Worm (Caenorhabditis elegans): ENCODE measurements around the gene K03A11.5.
A peak's percentile ranks its signal among the peaks of the same experiment; 100 is the strongest.

The K03A11.5 gene

ce11 chrX:13021446-13021845, 41.9 kb upstream of the K03A11.5 start:
- no peak for TF ChIP-seq B0019.2 (GFP tag; conservative IDR thresholded peaks at IDR 0.05)
- no peak for TF ChIP-seq repo-1 (tag; optimal IDR thresholded peaks at IDR 0.05)
- TF ChIP-seq hlh-26 (GFP tag; conservative IDR thresholded peaks at IDR 0.05): no peak
- no peak for TF ChIP-seq F10E7.11 (tag; optimal IDR thresholded peaks at IDR 0.05)

- TF ChIP-seq K12H6.12 (tag; optimal IDR thresholded peaks at IDR 0.05): no peak
- no peak for TF ChIP-seq tbx-9 (tag; optimal IDR thresholded peaks at IDR 0.05; ENCODE audit: borderline replicate concordance)
- no peak for TF ChIP-seq madf-3 (GFP tag; IDR thresholded peaks at IDR 0.05)
- no peak for TF ChIP-seq lsl-1 (GFP tag; optimal IDR thresholded peaks at IDR 0.05)
Observed at ce11 chrX:13032610-13033009, 30.7 kb upstream of the K03A11.5 start, which contains the start of gene npr-10. Gene npr-10, minus strand, starts transcription at chrX:13032710.

- no peak for TF ChIP-seq akir-1 (GFP tag; optimal IDR thresholded peaks at IDR 0.05)
- no peak for TF ChIP-seq Y53G8AR.9 (GFP tag; conservative IDR thresholded peaks at IDR 0.05)
- no peak for TF ChIP-seq ccch-3 (GFP tag; optimal IDR thresholded peaks at IDR 0.05)
- TF ChIP-seq zfh-2 (GFP tag; conservative IDR thresholded peaks at IDR 0.05): no peak
- no peak for TF ChIP-seq lsy-27 (tag; optimal IDR thresholded peaks at IDR 0.05; ENCODE audit: borderline replicate concordance, insufficient read depth)
- TF ChIP-seq hlh-12 (tag; optimal IDR thresholded peaks at IDR 0.05): no peak
- no peak for TF ChIP-seq let-607 (tag; optimal IDR thresholded peaks at IDR 0.05)
- no peak for TF ChIP-seq egrh-3 (GFP tag; IDR thresholded peaks at IDR 0.05)
- no peak for TF ChIP-seq bed-1 (GFP tag; IDR thresholded peaks at IDR 0.05)
- no peak for TF ChIP-seq Y53F4B.3 (GFP tag; IDR thresholded peaks at IDR 0.05)
- no peak for TF ChIP-seq xnd-1 (tag; optimal IDR thresholded peaks at IDR 0.05)
- no peak for TF ChIP-seq sea-2 (GFP tag; IDR thresholded peaks at IDR 0.05)
- TF ChIP-seq Y67H2A.10 (GFP tag; conservative IDR thresholded peaks at IDR 0.05): no peak
- TF ChIP-seq bed-2 (GFP tag; IDR thresholded peaks at IDR 0.05): no peak
- TF ChIP-seq nhr-27 (tag; optimal IDR thresholded peaks at IDR 0.05): no peak
Observed at ce11 chrX:13033850-13034249, 29.5 kb upstream of the K03A11.5 start.

- TF ChIP-seq ccch-3 (GFP tag; optimal IDR thresholded peaks at IDR 0.05) (no peak), attf-3 (GFP tag; conservative IDR thresholded peaks at IDR 0.05) (no peak), snpc-1.3 (tag; optimal IDR thresholded peaks at IDR 0.05; ENCODE audit: insufficient read depth) (no peak), ceh-58 (GFP tag; IDR thresholded peaks at IDR 0.05) (no peak), Y53G8AR.9 (GFP tag; conservative IDR thresholded peaks at IDR 0.05) (no peak), rec-8 (tag; optimal IDR thresholded peaks at IDR 0.05) (no peak), Y95B8A.8 (GFP tag; IDR thresholded peaks at IDR 0.05) (no peak), mel-28 (tag; optimal IDR thresholded peaks at IDR 0.05; ENCODE audit: borderline replicate concordance) (no peak), snpc-3.4 (tag; optimal IDR thresholded peaks at IDR 0.05) (no peak)
Observed at ce11 chrX:13034333-13034732, 29.0 kb upstream of the K03A11.5 start.

- TF ChIP-seq F10E7.11 (tag; optimal IDR thresholded peaks at IDR 0.05) (peak; percentile 54), unc-130 (GFP tag; optimal IDR thresholded peaks at IDR 0.05) (no peak), F52B5.7 (tag; optimal IDR thresholded peaks at IDR 0.05) (no peak), athp-1 (tag; optimal IDR thresholded peaks at IDR 0.05) (peak; percentile 2), ztf-25 (GFP tag; IDR thresholded peaks at IDR 0.05) (0 out of 2 replicates have a peak, but pooled peaks have one; percentile 48), rcor-1 (GFP tag; IDR thresholded peaks at IDR 0.05) (peak; percentile 74; the same call in 1 of the 2 replicates), ceh-40 (GFP tag; IDR thresholded peaks at IDR 0.05) (peak; percentile 71; the same call in 1 of the 2 replicates), C17E4.6 (GFP tag; IDR thresholded peaks at IDR 0.05) (no peak), mes-4 (tag; optimal IDR thresholded peaks at IDR 0.05) (peak; percentile 64), let-607 (tag; optimal IDR thresholded peaks at IDR 0.05) (peak; percentile 20 to 55), nhr-27 (tag; optimal IDR thresholded peaks at IDR 0.05) (no peak), rec-8 (tag; optimal IDR thresholded peaks at IDR 0.05) (peak; percentile 40 to 52), F33H1.4 (GFP tag; IDR thresholded peaks at IDR 0.05) (no peak), F49E8.2 (tag; optimal IDR thresholded peaks at IDR 0.05; ENCODE audit: insufficient read depth) (no peak), K11D2.4 (GFP tag; IDR thresholded peaks at IDR 0.05) (0 out of 2 replicates have a peak, but pooled peaks have one; percentile 17)
Observed at ce11 chrX:13038791-13039190, 24.5 kb upstream of the K03A11.5 start.
